Fruit fly (Drosophila melanogaster) whole organism, pupa: ENCODE measurements around the gene fwd.

ENCODE experiments used
- CG10348 ChIP-seq: fragments of 200-800 bp; sonication (Bioruptor generic); IDR thresholded peaks from 2 replicates; pipeline ENCODE4 v1.3.6; 2022; ENCODE audit warnings: missing biosample characterization, missing genetic modification characterization
- CG12605 ChIP-seq: fragments of 200-800 bp; sonication (Bioruptor generic); IDR thresholded peaks from 2 replicates; pipeline ENCODE4 v1.3.6; 2022; ENCODE audit warnings: missing biosample characterization, missing genetic modification characterization
- CG13204 ChIP-seq: fragments of 200-800 bp; sonication (Bioruptor generic); optimal IDR thresholded peaks from 2 replicates; lab custom pipeline; 2018; ENCODE audit warnings: missing biosample characterization, mild to moderate bottlenecking, missing genetic modification characterization, moderate library complexity
- CG14655 ChIP-seq: fragments of 200-800 bp; sonication (Bioruptor generic); optimal IDR thresholded peaks from 3 replicates; lab custom pipeline; 2017; ENCODE audit warnings: mild to moderate bottlenecking, missing biosample characterization, missing genetic modification reagents, missing genetic modification characterization
- CG15710 ChIP-seq: fragments of 200-800 bp; sonication (Bioruptor generic); optimal IDR thresholded peaks from 2 replicates; lab custom pipeline; 2018; ENCODE audit warnings: missing biosample characterization, mild to moderate bottlenecking, missing genetic modification characterization, moderate library complexity
- CG17806 ChIP-seq: fragments of 200-800 bp; sonication (Bioruptor generic); optimal IDR thresholded peaks from 2 replicates; lab custom pipeline; 2018; ENCODE audit warnings: missing biosample characterization, mild to moderate bottlenecking, missing genetic modification characterization, moderate library complexity
- CG32121 ChIP-seq: fragments of 200-800 bp; sonication (Bioruptor generic); IDR thresholded peaks from 2 replicates; pipeline ENCODE4 v1.3.6; 2022; ENCODE audit warnings: missing biosample characterization, missing genetic modification characterization
- CG34367 ChIP-seq: fragments of 200-800 bp; sonication (Bioruptor generic); optimal IDR thresholded peaks from 2 replicates; lab custom pipeline; 2018; ENCODE audit warnings: missing biosample characterization, mild to moderate bottlenecking, missing genetic modification characterization
- CG4496 ChIP-seq: fragments of 200-800 bp; sonication (Bioruptor generic); IDR thresholded peaks from 3 replicates; pipeline ENCODE4 v1.3.6; 2022; ENCODE audit warnings: missing biosample characterization, missing genetic modification characterization
- CG8159 ChIP-seq: fragments of 200-800 bp; sonication (Bioruptor generic); optimal IDR thresholded peaks from 3 replicates; lab custom pipeline; 2018; ENCODE audit warnings: missing biosample characterization, mild to moderate bottlenecking, missing genetic modification characterization, moderate library complexity
- CG8301 ChIP-seq: fragments of 200-800 bp; sonication (Bioruptor generic); optimal IDR thresholded peaks from 2 replicates; lab custom pipeline; 2018; ENCODE audit warnings: missing biosample characterization, mild to moderate bottlenecking, missing genetic modification characterization
- CG9948 ChIP-seq: fragments of 200-800 bp; sonication (Bioruptor generic); optimal IDR thresholded peaks from 2 replicates; lab custom pipeline; 2018; ENCODE audit warnings: missing biosample characterization, mild to moderate bottlenecking, missing genetic modification characterization, moderate library complexity
- D1 ChIP-seq: fragments of 200-800 bp; sonication (Bioruptor generic); optimal IDR thresholded peaks from 2 replicates; lab custom pipeline; 2018; ENCODE audit warnings: missing biosample characterization, mild to moderate bottlenecking, missing genetic modification characterization, moderate library complexity
- EcR ChIP-seq: fragments of 200-800 bp; sonication (Bioruptor generic); optimal IDR thresholded peaks from 3 replicates; lab custom pipeline; 2019; ENCODE audit warnings: missing biosample characterization, missing genetic modification characterization, mild to moderate bottlenecking, moderate library complexity, missing genetic modification reagents
- Ets98B ChIP-seq: fragments of 200-800 bp; sonication (Bioruptor generic); IDR thresholded peaks from 2 replicates; pipeline ENCODE4 v1.3.6; 2022; ENCODE audit warnings: missing biosample characterization, missing genetic modification characterization
- Pif1A ChIP-seq: fragments of 200-800 bp; sonication (Bioruptor generic); optimal IDR thresholded peaks from 3 replicates; lab custom pipeline; 2016; ENCODE audit warnings: missing biosample characterization, missing genetic modification characterization
- Pif1B ChIP-seq: fragments of 200-800 bp; sonication (Bioruptor generic); optimal IDR thresholded peaks from 3 replicates; lab custom pipeline; 2016; ENCODE audit warnings: missing biosample characterization, missing genetic modification characterization
- Snoo ChIP-seq: fragments of 200-800 bp; sonication (Bioruptor generic); optimal IDR thresholded peaks from 3 replicates; lab custom pipeline; 2017; ENCODE audit warnings: missing biosample characterization, mild to moderate bottlenecking, missing genetic modification characterization, inconsistent platforms
- fd96Ca ChIP-seq: fragments of 200-800 bp; sonication (Bioruptor generic); IDR thresholded peaks from 3 replicates; pipeline ENCODE4 v1.3.6; 2022; ENCODE audit warnings: missing biosample characterization, missing genetic modification characterization
- gl ChIP-seq: fragments of 200-800 bp; sonication (Bioruptor generic); optimal IDR thresholded peaks from 2 replicates; lab custom pipeline; 2018; ENCODE audit warnings: missing biosample characterization, mild to moderate bottlenecking, missing genetic modification characterization
- rn ChIP-seq: fragments of 200-800 bp; sonication (Bioruptor generic); IDR thresholded peaks from 2 replicates; pipeline ENCODE4 v1.3.6; 2022; ENCODE audit warnings: missing biosample characterization, missing genetic modification characterization

fwd gene

DNA sequence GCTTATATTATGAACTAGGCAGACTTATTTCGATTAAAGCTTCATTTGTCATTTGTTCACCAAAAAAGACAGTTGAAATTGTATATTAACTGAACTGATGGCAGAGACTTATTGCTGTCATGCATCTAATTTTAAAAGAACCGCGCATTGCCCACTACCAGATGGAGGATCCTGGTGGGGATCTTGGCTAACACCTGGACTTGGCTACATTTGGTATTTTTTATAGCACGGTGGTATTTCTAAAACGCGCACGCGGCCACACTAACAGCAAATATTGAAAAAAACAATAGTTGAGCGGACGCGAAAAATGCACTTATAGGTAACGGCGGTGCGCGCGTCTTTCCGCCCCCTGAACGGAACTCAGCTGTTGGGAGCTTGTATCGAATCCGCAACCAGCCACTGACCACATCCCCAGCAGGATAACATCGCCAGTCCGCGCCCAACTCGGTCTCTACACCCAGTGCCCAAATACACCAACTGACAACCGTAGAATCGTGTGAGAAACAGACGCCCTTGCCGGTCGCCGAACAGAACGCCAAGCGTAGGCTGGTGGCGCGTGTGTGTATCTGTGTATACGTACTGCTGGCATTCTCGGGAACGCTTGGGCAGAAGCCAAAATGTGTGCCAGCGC, 27.4 kb downstream of the fwd start:
- TF ChIP-seq D1 (no peak), gl (tag; lab: Kevin White, UChicago) (peak; percentile 2), CG13204 (GFP tag; lab: Kevin White, UChicago) (peak; percentile 50)

dm6 chr3L:291583-292145, 28.0 kb downstream of the fwd start:
- TF ChIP-seq Snoo (tag; lab: Kevin White, UChicago) (no peak), CG4496 (GFP tag; lab: Robert Waterston, UW) (0 out of 3 replicates have a peak, but pooled peaks have one; percentile 36), EcR (GFP tag; lab: Kevin White, UChicago) (peak; percentile 80)

DNA sequence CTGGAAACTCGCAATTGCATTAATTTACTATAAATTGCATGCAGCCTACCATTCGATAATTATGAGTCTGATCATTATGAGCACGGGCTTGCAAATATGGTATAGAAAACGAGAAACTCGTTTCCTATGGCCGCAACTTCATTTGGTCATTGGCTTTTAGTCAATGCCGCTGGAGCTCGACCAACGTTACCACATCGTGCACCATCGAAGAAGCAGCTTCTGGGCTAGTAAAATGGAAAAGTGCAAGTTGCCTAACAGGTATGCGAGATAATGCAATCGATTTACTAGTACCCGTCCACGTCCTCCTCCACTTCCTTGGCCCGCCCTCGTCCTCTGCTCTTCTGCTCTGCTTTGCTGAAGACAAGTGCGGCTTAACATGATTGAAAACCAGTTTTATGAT, 35.4 kb downstream of the fwd start:
- TF ChIP-seq CG10348 (GFP tag; lab: Robert Waterston, UW) (0 out of 2 replicates have a peak, but pooled peaks have one; percentile 10), CG8159 (no peak), CG8301 (tag; lab: Kevin White, UChicago) (peak; percentile 28), EcR (GFP tag; lab: Kevin White, UChicago) (peak; percentile 82), CG4496 (GFP tag; lab: Robert Waterston, UW) (0 out of 3 replicates have a peak, but pooled peaks have one; percentile 31), fd96Ca (GFP tag; lab: Robert Waterston, UW) (no peak), CG15710 (tag; lab: Kevin White, UChicago) (no peak), CG17806 (tag; lab: Kevin White, UChicago) (no peak), Pif1A (no peak)
- TF ChIP-seq, all 21 proteins: peak for 4

- peak; percentile 87 for TF ChIP-seq CG13204 (GFP tag; lab: Kevin White, UChicago)
- TF ChIP-seq CG12605 (GFP tag; lab: Robert Waterston, UW): peak; percentile 45; the same call in 1 of the 2 replicates
- TF ChIP-seq Pif1B (GFP tag; lab: Kevin White, UChicago): no peak
- peak; percentile 18; the same call in 1 of the 2 replicates for TF ChIP-seq Ets98B (GFP tag; lab: Robert Waterston, UW)
- peak; percentile 58 for TF ChIP-seq EcR (GFP tag; lab: Kevin White, UChicago)
- no peak for TF ChIP-seq CG15710 (tag; lab: Kevin White, UChicago)
- peak; percentile 57; the same call in 2 of the 3 replicates for TF ChIP-seq CG4496 (GFP tag; lab: Robert Waterston, UW)
Observed at dm6 chr3L:282276-282675, 37.4 kb downstream of the fwd start.

dm6 chr3L:276736-277487, 42.8 kb downstream of the fwd start, which contains the start of gene RhoGEF3:
Gene RhoGEF3 (plus strand): TSS chr3L:277437.
- TF ChIP-seq CG15710 (tag; lab: Kevin White, UChicago) (no peak), CG14655 (GFP tag; lab: Kevin White, UChicago) (no peak), CG8301 (tag; lab: Kevin White, UChicago) (no peak), CG32121 (GFP tag; lab: Robert Waterston, UW) (no peak), Pif1A (no peak), CG17806 (tag; lab: Kevin White, UChicago) (no peak), CG34367 (no peak), fd96Ca (GFP tag; lab: Robert Waterston, UW) (no peak), rn (GFP tag; lab: Robert Waterston, UW) (no peak), D1 (no peak), CG8159 (no peak), EcR (GFP tag; lab: Kevin White, UChicago) (no peak)

- TF ChIP-seq CG8301 (tag; lab: Kevin White, UChicago) (no peak), fd96Ca (GFP tag; lab: Robert Waterston, UW) (no peak), CG13204 (GFP tag; lab: Kevin White, UChicago) (no peak), Ets98B (GFP tag; lab: Robert Waterston, UW) (no peak), CG9948 (no peak), CG12605 (GFP tag; lab: Robert Waterston, UW) (no peak), D1 (no peak), CG10348 (GFP tag; lab: Robert Waterston, UW) (no peak), CG15710 (tag; lab: Kevin White, UChicago) (no peak), Pif1B (GFP tag; lab: Kevin White, UChicago) (no peak), Pif1A (no peak), CG32121 (GFP tag; lab: Robert Waterston, UW) (no peak), gl (tag; lab: Kevin White, UChicago) (no peak)
Observed at dm6 chr3L:274855-275254, 44.8 kb downstream of the fwd start, which contains the start of gene ttm2. Gene ttm2 (plus strand): TSS chr3L:275155.
